Worm (Caenorhabditis elegans) whole organism, L4 larva: ENCODE results near the gene basl-1.
A peak's percentile ranks its signal among the peaks of the same experiment; 100 is the strongest.

ENCODE experiments used
- T20F7.1 ChIP-seq: fragments of 200-800 bp; sonication (Bioruptor generic); optimal IDR thresholded peaks from 2 replicates; lab custom pipeline; 2018; ENCODE audit warnings: mild to moderate bottlenecking, missing genetic modification characterization, missing compliant biosample characterization
- Y105C5A.15 ChIP-seq: fragments of 200-800 bp; sonication (Bioruptor generic); IDR thresholded peaks from 2 replicates; pipeline ENCODE4 v1.3.6; 2022; ENCODE audit warnings: missing genetic modification characterization, missing compliant biosample characterization
- Y48G9A.11 ChIP-seq: fragments of 200-800 bp; sonication (Bioruptor generic); IDR thresholded peaks from 2 replicates; pipeline ENCODE4 v1.3.6; 2022; ENCODE audit warnings: missing genetic modification reagents, missing genetic modification characterization, missing compliant biosample characterization
- ZK546.5 ChIP-seq, 2 experiments: sonication (generic microtip); optimal IDR thresholded peaks; 2 replicates each; lab custom pipeline; 2017; ENCODE audit warnings: missing biosample characterization in 2 of 2, missing genetic modification characterization in 2 of 2
- aha-1 ChIP-seq: fragments of 150-350 bp; peaks from one replicate; lab custom pipeline; 2014; ENCODE audit warnings: missing biosample characterization, missing genetic modification characterization
- ama-1 ChIP-seq: fragments of 150-350 bp; optimal IDR thresholded peaks from 2 replicates; lab custom pipeline; 2014; ENCODE audit warnings: inconsistent platforms, mixed read lengths
- arid-1 ChIP-seq: fragments of 200-800 bp; sonication (Bioruptor generic); conservative IDR thresholded peaks from 2 replicates; pipeline ENCODE4 v1.3.6; 2022; ENCODE audit warnings: missing genetic modification reagents, missing genetic modification characterization, missing compliant biosample characterization
- daf-19 ChIP-seq: fragments of 200-800 bp; sonication (Bioruptor generic); conservative IDR thresholded peaks from 2 replicates; pipeline ENCODE4 v1.3.6; 2022; ENCODE audit warnings: missing genetic modification characterization, missing compliant biosample characterization
- daf-8 ChIP-seq: fragments of 200-800 bp; sonication (Bioruptor generic); IDR thresholded peaks from 2 replicates; pipeline ENCODE4 v1.3.6; 2022; ENCODE audit warnings: missing genetic modification characterization, missing compliant biosample characterization
- dmd-9 ChIP-seq: fragments of 200-800 bp; sonication (Bioruptor generic); IDR thresholded peaks from 2 replicates; pipeline ENCODE4 v1.3.6; 2022; ENCODE audit warnings: missing genetic modification reagents, missing genetic modification characterization, missing compliant biosample characterization
- duxl-1 ChIP-seq: sonication (generic microtip); optimal IDR thresholded peaks from 2 replicates; lab custom pipeline; 2016; ENCODE audit warnings: mild to moderate bottlenecking, missing genetic modification characterization, moderate library complexity, missing compliant biosample characterization; ENCODE audit not compliant: poor library complexity
- egl-43 ChIP-seq: fragments of 200-800 bp; sonication (Bioruptor generic); IDR thresholded peaks from 2 replicates; pipeline ENCODE4 v1.3.6; 2022; ENCODE audit warnings: missing genetic modification reagents, missing genetic modification characterization, missing compliant biosample characterization
- fos-1 ChIP-seq: fragments of 150-350 bp; optimal IDR thresholded peaks from 2 replicates; lab custom pipeline; 2014; ENCODE audit warnings: missing biosample characterization, missing genetic modification characterization
- hmg-1.1 ChIP-seq: fragments of 200-800 bp; sonication (Bioruptor generic); IDR thresholded peaks from 2 replicates; pipeline ENCODE4 v1.3.6; 2022; ENCODE audit warnings: missing genetic modification reagents, missing genetic modification characterization, missing compliant biosample characterization
- jun-1 ChIP-seq: fragments of 150-350 bp; optimal IDR thresholded peaks from 2 replicates; lab custom pipeline; 2014; ENCODE audit warnings: missing biosample characterization, missing genetic modification reagents, missing genetic modification characterization
- lim-7 ChIP-seq: fragments of 200-800 bp; sonication (Bioruptor generic); IDR thresholded peaks from 2 replicates; pipeline ENCODE4 v1.3.6; 2022; ENCODE audit warnings: missing genetic modification characterization, missing compliant biosample characterization
- lin-1 ChIP-seq: fragments of 200-800 bp; sonication (Bioruptor generic); IDR thresholded peaks from 2 replicates; pipeline ENCODE4 v1.3.6; 2022; ENCODE audit warnings: missing genetic modification reagents, missing genetic modification characterization, missing compliant biosample characterization
- lin-13 ChIP-seq: fragments of 150-350 bp; optimal IDR thresholded peaks from 2 replicates; lab custom pipeline; 2014; ENCODE audit warnings: missing biosample characterization, missing genetic modification reagents, missing genetic modification characterization
- lir-3 ChIP-seq: sonication (generic microtip); optimal IDR thresholded peaks from 2 replicates; lab custom pipeline; 2016; ENCODE audit warnings: mild to moderate bottlenecking, missing genetic modification characterization, missing compliant biosample characterization
- lsy-2 ChIP-seq, 2 experiments: fragments of 150-350 bp in 1 of 2; sonication (generic microtip) in 1 of 2; optimal IDR thresholded peaks; 2 replicates each; lab custom pipeline; 2014 to 2017; ENCODE audit warnings: missing biosample characterization in 2 of 2, missing genetic modification characterization in 2 of 2
- madf-9 ChIP-seq: fragments of 200-800 bp; sonication (Bioruptor generic); conservative IDR thresholded peaks from 2 replicates; pipeline ENCODE4 v1.3.6; 2022; ENCODE audit warnings: missing genetic modification reagents, missing genetic modification characterization, missing compliant biosample characterization
- mdl-1 ChIP-seq, 2 experiments: fragments of 150-350 bp in 1 of 2; sonication (generic microtip) in 1 of 2; optimal IDR thresholded peaks; 2 replicates each; lab custom pipeline; 2014 to 2017; ENCODE audit warnings: missing biosample characterization in 2 of 2, missing genetic modification characterization in 2 of 2
- nhr-237 ChIP-seq: sonication (generic microtip); optimal IDR thresholded peaks from 2 replicates; lab custom pipeline; 2017; ENCODE audit warnings: missing biosample characterization, missing genetic modification characterization
- nhr-76 ChIP-seq: fragments of 150-350 bp; optimal IDR thresholded peaks from 2 replicates; lab custom pipeline; 2014; ENCODE audit warnings: missing biosample characterization, missing genetic modification characterization
- set-16 ChIP-seq: fragments of 200-800 bp; sonication (Bioruptor generic); IDR thresholded peaks from 2 replicates; pipeline ENCODE4 v1.3.6; 2022; ENCODE audit warnings: missing genetic modification reagents, missing genetic modification characterization, missing compliant biosample characterization
- tag-97 ChIP-seq: fragments of 200-800 bp; sonication (Bioruptor generic); IDR thresholded peaks from 2 replicates; pipeline ENCODE4 v1.3.6; 2022; ENCODE audit warnings: missing genetic modification characterization, missing compliant biosample characterization
- unc-130 ChIP-seq: sonication (generic microtip); optimal IDR thresholded peaks from 2 replicates; lab custom pipeline; 2016; ENCODE audit warnings: missing genetic modification reagents, missing genetic modification characterization, missing compliant biosample characterization
- unc-62 ChIP-seq, 3 experiments: fragments of 150-350 bp in 1 of 3; sonication (generic microtip); optimal IDR thresholded peaks in 2 of 3; peaks in 1 of 3; 1 replicate in 1 of 3; 2 replicates in 2 of 3; lab custom pipeline; 2014 to 2017; ENCODE audit warnings: missing biosample characterization in 3 of 3, missing genetic modification characterization in 3 of 3, missing genetic modification reagents in 3 of 3, missing genotype in 1 of 3
- vab-7 ChIP-seq: fragments of 200-800 bp; sonication (Bioruptor generic); IDR thresholded peaks from 2 replicates; pipeline ENCODE4 v1.3.6; 2022; ENCODE audit warnings: missing genetic modification reagents, missing genetic modification characterization, missing compliant biosample characterization
- zfp-2 ChIP-seq: sonication (generic microtip); optimal IDR thresholded peaks from 2 replicates; lab custom pipeline; 2016; ENCODE audit warnings: mild to moderate bottlenecking, missing genetic modification characterization, missing compliant biosample characterization
- ztf-7 ChIP-seq: fragments of 150-350 bp; optimal IDR thresholded peaks from 2 replicates; lab custom pipeline; 2014; ENCODE audit warnings: missing biosample characterization, missing genetic modification characterization

Gene basl-1

DNA sequence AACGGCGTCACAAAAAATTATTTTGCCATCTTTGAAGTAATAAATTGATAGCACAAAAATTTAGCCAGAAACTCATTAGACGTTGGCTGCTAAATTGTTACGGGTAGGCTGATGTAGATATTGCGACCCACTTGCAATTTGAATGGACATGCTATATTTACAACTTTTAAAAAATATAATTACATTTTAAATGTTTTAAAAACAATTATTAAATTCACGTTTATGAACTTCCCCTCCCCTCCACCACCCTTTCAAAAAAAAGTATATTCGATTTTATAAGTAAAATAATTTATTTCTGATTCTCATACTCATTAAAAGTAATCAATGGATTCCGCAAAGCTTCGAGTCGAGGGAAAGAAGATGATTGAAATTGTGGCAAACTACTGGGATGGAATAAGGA is at the start of gene basl-1:
basl-1 (plus strand) TSS at position 301 of the 400 bp plus-strand sequence.
- TF ChIP-seq ama-1 (no peak), jun-1 (no peak), duxl-1 (no peak), madf-9 (no peak), vab-7 (no peak), lin-1 (GFP tag; lab: Robert Waterston, UW) (no peak), zfp-2 (tag; lab: Kevin White, UChicago) (no peak), dmd-9 (GFP tag; lab: Robert Waterston, UW) (no peak), lsy-2 (tag; optimal IDR thresholded peaks at IDR 0.05; lab: Kevin White, UChicago) (no peak), lin-13 (no peak), ZK546.5 (tag; optimal IDR thresholded peaks at IDR 0.05; lab: Kevin White, UChicago) (no peak), set-16 (GFP tag; lab: Robert Waterston, UW) (no peak)

ce11 chrIII:5565699-5566098 is 49.0 kb upstream of the basl-1 start:
- TF ChIP-seq daf-19 (GFP tag; lab: Robert Waterston, UW) (no peak), lim-7 (GFP tag; lab: Robert Waterston, UW) (no peak), nhr-76 (tag; lab: Kevin White, UChicago) (no peak)

- TF ChIP-seq Y48G9A.11 (no peak), hmg-1.1 (GFP tag; lab: Robert Waterston, UW) (no peak), set-16 (GFP tag; lab: Robert Waterston, UW) (peak; percentile 50), fos-1 (tag; lab: Kevin White, UChicago) (no peak), unc-62 (GFP tag; optimal IDR thresholded peaks at IDR 0.05 in 1 of 2; lab: Kevin White, UChicago) (peak in 1 of 2 experiments; percentile 68), unc-62 (tag; optimal IDR thresholded peaks at IDR 0.05; lab: Kevin White, UChicago) (no peak), lir-3 (tag; lab: Kevin White, UChicago) (no peak), arid-1 (GFP tag; lab: Robert Waterston, UW) (no peak), Y105C5A.15 (GFP tag; lab: Robert Waterston, UW) (no peak), tag-97 (GFP tag; lab: Robert Waterston, UW) (no peak)
Observed at ce11 chrIII:5566496-5566895, 48.3 kb upstream of the basl-1 start.

- TF ChIP-seq T20F7.1 (GFP tag; lab: Kevin White, UChicago), result no peak
- TF ChIP-seq daf-8 (GFP tag; lab: Robert Waterston, UW), result no peak
- 0 out of 2 replicates have a peak, but pooled peaks have one; percentile 35 for TF ChIP-seq arid-1 (GFP tag; lab: Robert Waterston, UW)
- TF ChIP-seq Y105C5A.15 (GFP tag; lab: Robert Waterston, UW), result no peak
- no peak for TF ChIP-seq unc-130 (GFP tag; lab: Kevin White, UChicago)
- TF ChIP-seq duxl-1, result no peak
- TF ChIP-seq ztf-7 (tag; lab: Kevin White, UChicago), result no peak
- TF ChIP-seq egl-43, result peak; percentile 55; the same call in 1 of the 2 replicates
- no peak for TF ChIP-seq nhr-237
- no peak for TF ChIP-seq lim-7 (GFP tag; lab: Robert Waterston, UW)
Observed at ce11 chrIII:5568265-5568664, 46.5 kb upstream of the basl-1 start.

DNA sequence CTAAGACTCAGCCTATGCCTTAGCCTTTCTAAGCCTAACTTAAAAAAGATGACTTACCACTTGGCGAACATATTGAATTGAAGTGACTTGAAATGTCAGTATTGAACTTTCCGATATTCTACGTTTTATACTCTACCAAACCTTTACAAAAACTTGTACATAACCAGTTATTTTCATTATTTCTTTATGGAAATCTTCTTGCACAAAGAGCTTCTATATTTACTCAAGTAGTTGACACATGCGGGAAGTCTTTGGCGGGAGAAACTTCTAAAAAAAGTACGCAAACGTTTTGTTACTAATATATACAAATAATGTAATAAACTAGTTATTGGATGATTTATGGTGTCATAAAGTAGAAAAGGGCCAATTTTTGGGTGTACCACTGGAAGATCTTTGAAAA is 46.1 kb upstream of the basl-1 start, which contains the start of gene nspb-12:
nspb-12 (minus strand) TSS at position 101 of the 400 bp plus-strand sequence.
- TF ChIP-seq lin-13 (no peak), aha-1 (tag; lab: Kevin White, UChicago) (peak; percentile 1), mdl-1 (tag; optimal IDR thresholded peaks at IDR 0.05; lab: Kevin White, UChicago) (no peak), lim-7 (GFP tag; lab: Robert Waterston, UW) (no peak), ama-1 (no peak)
